Worm (Caenorhabditis elegans) whole organism, L4/young adult: ENCODE results near the gene gpla-1.

ENCODE experiments used
- W03F9.2 ChIP-seq: fragments of 150-350 bp; optimal IDR thresholded peaks from 2 replicates; lab custom pipeline; 2014; ENCODE audit warnings: missing biosample characterization, missing genetic modification characterization
- dao-5 ChIP-seq: sonication (generic microtip); optimal IDR thresholded peaks from 2 replicates; lab custom pipeline; 2016; ENCODE audit warnings: missing genotype, missing genetic modification characterization, moderate library complexity, missing compliant biosample characterization
- him-1 ChIP-seq: sonication (generic microtip); optimal IDR thresholded peaks from 2 replicates; lab custom pipeline; 2016; ENCODE audit warnings: missing genotype, missing genetic modification reagents, missing genetic modification characterization, missing compliant biosample characterization

DNA sequence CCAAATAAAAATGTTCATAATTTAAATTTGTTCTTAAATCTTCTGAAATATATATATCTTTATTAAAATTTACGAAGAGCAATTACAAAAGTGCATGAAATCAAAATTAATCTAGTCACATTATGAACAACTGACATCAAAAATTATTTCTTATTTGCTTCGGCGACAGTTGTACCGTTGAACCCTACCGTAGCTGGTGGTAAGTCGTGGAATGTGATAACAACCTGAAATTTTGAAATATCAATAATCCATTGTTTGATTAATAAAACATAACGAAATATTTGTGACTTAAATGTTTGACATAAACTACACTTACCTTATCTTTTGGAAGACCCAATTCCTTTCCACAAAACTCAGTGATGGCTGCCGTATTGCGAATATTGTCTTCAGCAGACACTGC, 39.1 kb upstream of the gpla-1 start:
- TF ChIP-seq W03F9.2 (tag; lab: Kevin White, UChicago) (no peak), him-1 (tag; lab: Kevin White, UChicago) (no peak), dao-5 (no peak)
